Worm (Caenorhabditis elegans): ENCODE data around the gene rps-29.

The rps-29 gene

DNA sequence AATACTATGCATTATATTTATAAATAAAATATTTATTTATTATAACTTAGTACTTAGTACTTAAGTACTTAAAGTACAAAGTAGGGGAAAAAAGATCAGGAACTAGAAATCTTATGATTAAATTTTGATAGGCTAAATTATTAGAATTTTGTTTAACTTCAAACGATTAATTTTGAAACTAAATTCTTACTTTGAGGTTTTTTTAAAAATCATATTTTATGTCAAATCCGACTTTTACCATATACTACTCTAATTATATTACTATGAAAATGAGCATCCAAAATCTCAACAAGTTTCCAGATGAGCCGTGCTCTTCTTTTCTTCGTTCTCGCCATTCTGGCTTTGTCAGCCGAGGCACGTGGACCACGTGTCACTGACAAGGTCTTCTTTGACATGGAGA, 21.0 kb upstream of the rps-29 start, which contains the start of gene cyn-6:
TSS of gene cyn-6 (plus strand) at position 301 of the 400 bp plus-strand sequence.
- TF ChIP-seq irx-1 (tag; optimal IDR thresholded peaks at IDR 0.05) (no peak), elt-2 (tag; optimal IDR thresholded peaks at IDR 0.05) (no peak), vab-15 (tag; optimal IDR thresholded peaks at IDR 0.05) (no peak), sup-37 (GFP tag; optimal IDR thresholded peaks at IDR 0.05) (no peak), lin-13 (GFP tag; optimal IDR thresholded peaks at IDR 0.05) (no peak), snu-23 (GFP tag; optimal IDR thresholded peaks at IDR 0.05) (no peak), nhr-90 (tag; optimal IDR thresholded peaks at IDR 0.05; ENCODE audit: poor library complexity) (no peak), unc-62 (GFP tag; optimal IDR thresholded peaks at IDR 0.05) (no peak), fkh-8 (tag; optimal IDR thresholded peaks at IDR 0.05) (no peak), blmp-1 (tag; optimal IDR thresholded peaks at IDR 0.05) (no peak), rnt-1 (tag; optimal IDR thresholded peaks at IDR 0.05) (no peak)

DNA sequence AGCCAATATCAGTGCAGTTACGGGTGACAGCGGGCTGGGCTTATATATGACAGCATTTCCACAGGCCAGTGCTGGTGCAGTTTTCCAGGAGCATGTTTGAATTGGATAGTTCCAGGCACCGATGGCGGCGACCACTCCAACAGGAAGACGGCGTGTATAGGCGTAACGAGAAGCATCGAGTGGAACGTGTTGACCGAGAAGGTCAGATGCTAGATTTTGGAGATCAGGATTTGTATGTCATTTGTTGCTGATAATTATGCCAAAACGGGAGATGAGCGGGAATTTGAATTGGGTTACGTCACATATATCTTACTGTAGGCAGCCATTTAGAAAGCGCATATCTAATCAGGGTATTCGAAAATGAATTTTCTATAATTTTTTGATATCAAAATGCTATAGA, 18.7 kb upstream of the rps-29 start:
- TF ChIP-seq efl-1 (optimal IDR thresholded peaks at IDR 0.05) (no peak), efl-1 (GFP tag; optimal IDR thresholded peaks at IDR 0.05 in 1 of 2) (peak in 1 of 2 experiments; percentile 82), isw-1 (GFP tag; IDR thresholded peaks at IDR 0.05) (no peak)

DNA sequence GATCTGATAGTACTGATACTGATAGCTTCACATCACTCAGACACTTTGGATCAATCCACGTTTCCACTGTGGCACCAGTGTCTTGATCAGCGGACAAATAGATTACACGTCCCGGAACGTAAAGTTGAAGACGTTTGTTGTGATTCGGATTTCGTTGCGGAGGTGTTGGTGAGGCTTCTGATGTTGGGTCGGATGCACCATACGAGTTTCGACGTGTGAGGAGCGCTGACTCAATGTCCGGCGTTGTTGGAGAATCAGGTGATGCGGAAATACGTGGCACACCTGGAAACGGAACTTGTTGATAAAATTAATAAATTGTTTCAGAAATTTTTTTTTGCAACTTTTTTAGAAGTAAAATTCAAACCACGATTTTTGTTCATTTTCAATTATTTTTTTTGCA, 15.3 kb upstream of the rps-29 start, which contains the start of gene alh-11:
TSS of gene alh-11 (minus strand) at position 101 of the 400 bp plus-strand sequence.
- TF ChIP-seq lir-3 (tag; optimal IDR thresholded peaks at IDR 0.05; ENCODE audit: poor library complexity): no peak
- TF ChIP-seq pqm-1 (tag; optimal IDR thresholded peaks at IDR 0.05): no peak
- no peak for TF ChIP-seq nhr-90 (tag; optimal IDR thresholded peaks at IDR 0.05; ENCODE audit: poor library complexity)
- no peak for TF ChIP-seq alr-1 (tag; optimal IDR thresholded peaks at IDR 0.05; ENCODE audit: borderline replicate concordance)
- TF ChIP-seq fkh-8 (tag; optimal IDR thresholded peaks at IDR 0.05): no peak
- no peak for TF ChIP-seq fkh-4 (tag; optimal IDR thresholded peaks at IDR 0.05; ENCODE audit: borderline replicate concordance)
- no peak for TF ChIP-seq dpl-1 (GFP tag; optimal IDR thresholded peaks at IDR 0.05)

DNA sequence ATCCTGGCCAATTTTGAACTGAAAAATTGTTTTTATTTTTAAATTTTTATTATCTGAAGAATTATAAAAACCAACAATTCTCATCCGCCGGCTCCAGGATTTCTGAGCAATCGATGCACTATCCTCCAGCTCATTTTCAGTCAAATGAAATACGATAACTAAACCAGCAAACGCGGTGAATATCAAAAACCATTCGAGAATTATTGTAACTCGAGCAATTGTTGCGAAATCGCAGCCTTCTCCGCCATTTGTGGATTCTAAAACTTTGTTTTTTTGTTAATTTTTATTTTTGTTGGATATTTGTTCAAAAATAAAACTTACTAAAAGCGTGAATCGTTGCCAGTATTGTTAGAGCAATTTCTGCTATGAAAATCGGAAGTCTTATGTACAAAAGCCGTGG, 11.6 kb upstream of the rps-29 start:
- TF ChIP-seq jun-1 (tag; optimal IDR thresholded peaks at IDR 0.05) (no peak), nhr-237 (tag; optimal IDR thresholded peaks at IDR 0.05) (no peak), lsy-2 (tag; optimal IDR thresholded peaks at IDR 0.05) (no peak), sup-37 (GFP tag; optimal IDR thresholded peaks at IDR 0.05) (no peak), efl-1 (optimal IDR thresholded peaks at IDR 0.05) (no peak), efl-1 (GFP tag; optimal IDR thresholded peaks at IDR 0.05 in 1 of 2) (peak in 1 of 2 experiments; percentile 78), mdl-1 (tag; optimal IDR thresholded peaks at IDR 0.05) (no peak), mef-2 (tag; optimal IDR thresholded peaks at IDR 0.05) (no peak)

DNA sequence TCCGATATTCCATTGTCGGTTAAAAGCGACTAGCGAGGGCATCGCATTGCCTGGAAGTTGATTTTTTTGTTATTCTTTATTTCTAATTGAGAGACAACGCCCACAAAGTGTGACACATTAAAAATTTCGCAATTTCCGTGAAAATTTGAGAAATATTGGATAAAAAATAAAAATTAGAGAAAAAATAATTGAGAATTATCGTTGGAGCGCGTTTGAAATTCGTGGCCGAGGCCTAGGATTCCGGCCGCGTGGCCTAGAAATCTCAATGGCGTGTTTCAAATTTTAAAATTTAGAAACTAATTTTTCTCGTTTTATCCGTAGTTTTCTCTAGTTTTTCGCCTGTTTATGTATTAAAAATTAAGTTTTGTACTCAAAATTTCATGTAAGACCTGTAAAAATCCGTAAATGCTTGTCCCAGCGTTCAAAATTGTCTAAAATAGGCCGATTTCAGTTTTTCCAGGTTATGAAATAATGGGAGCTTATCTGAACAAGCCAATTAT, 10.8 kb upstream of the rps-29 start, which contains the start of the genes dagl-2 and ppm-1.G:
TSS of gene dagl-2 (minus strand) at position 52 of the 500 bp plus-strand sequence.
TSS of gene ppm-1.G (plus strand) at position 450 of the 500 bp plus-strand sequence.
- no peak for TF ChIP-seq aly-2 (tag; optimal IDR thresholded peaks at IDR 0.05)
- peak; percentile 74 for TF ChIP-seq xbp-1 (tag; optimal IDR thresholded peaks at IDR 0.05)
- peak; percentile 93 for TF ChIP-seq rnt-1 (tag; optimal IDR thresholded peaks at IDR 0.05)
- TF ChIP-seq sup-37 (GFP tag; optimal IDR thresholded peaks at IDR 0.05): no peak
- peak; percentile 80 for TF ChIP-seq nhr-20 (tag; optimal IDR thresholded peaks at IDR 0.05)
- peak; percentile 61 for TF ChIP-seq unc-86 (tag; optimal IDR thresholded peaks at IDR 0.05)
- no peak for TF ChIP-seq lin-39 (tag; optimal IDR thresholded peaks at IDR 0.05)
- peak; percentile 73 for TF ChIP-seq unc-98 (GFP tag; IDR thresholded peaks at IDR 0.05)
- peak; percentile 74 for TF ChIP-seq egl-13 (tag; optimal IDR thresholded peaks at IDR 0.05)
- no peak for TF ChIP-seq hlh-4 (tag; optimal IDR thresholded peaks at IDR 0.05)
- peak; percentile 68 for TF ChIP-seq unc-130 (tag; optimal IDR thresholded peaks at IDR 0.05)
- TF ChIP-seq nhr-90 (tag; optimal IDR thresholded peaks at IDR 0.05; ENCODE audit: poor library complexity): peak; percentile 86
- TF ChIP-seq nhr-76 (tag; optimal IDR thresholded peaks at IDR 0.05): no peak
- peak; percentile 72 to 73 for TF ChIP-seq efl-1 (optimal IDR thresholded peaks at IDR 0.05)
- TF ChIP-seq efl-1 (GFP tag; optimal IDR thresholded peaks at IDR 0.05 in 1 of 2): peak; percentile 81 to 96
- peak; percentile 85 to 92 for TF ChIP-seq lsy-2 (tag; optimal IDR thresholded peaks at IDR 0.05)
- peak in 1 of 6 experiments; percentile 67 for TF ChIP-seq elt-3 (tag; optimal IDR thresholded peaks at IDR 0.05)
- TF ChIP-seq vab-15 (tag; optimal IDR thresholded peaks at IDR 0.05): peak; percentile 73
- TF ChIP-seq skn-1 (tag; optimal IDR thresholded peaks at IDR 0.05): peak; percentile 85
- TF ChIP-seq unc-30 (tag; optimal IDR thresholded peaks at IDR 0.05): no peak
- TF ChIP-seq ceh-63 (GFP tag; optimal IDR thresholded peaks at IDR 0.05): no peak
- TF ChIP-seq alr-1 (tag; optimal IDR thresholded peaks at IDR 0.05; ENCODE audit: borderline replicate concordance): no peak
- peak; percentile 75 for TF ChIP-seq fkh-4 (tag; optimal IDR thresholded peaks at IDR 0.05; ENCODE audit: borderline replicate concordance)
- peak; percentile 92 for TF ChIP-seq nhr-85 (tag)
- TF ChIP-seq sox-4 (tag; optimal IDR thresholded peaks at IDR 0.05): peak; percentile 62
- TF ChIP-seq ztf-11 (tag; optimal IDR thresholded peaks at IDR 0.05): peak in 1 of 2 experiments; percentile 82
- peak; percentile 55 for TF ChIP-seq nhr-19 (GFP tag; conservative IDR thresholded peaks at IDR 0.05)
- peak; percentile 42 for TF ChIP-seq nhr-77 (tag; optimal IDR thresholded peaks at IDR 0.05)
- TF ChIP-seq ama-1 (optimal IDR thresholded peaks at IDR 0.05): no peak

Measured in whole organism, L1 larva.